Worm (Caenorhabditis elegans) whole organism, L3 larva: ENCODE results near the gene F07E5.7.

Source experiments
- ama-1 ChIP-seq: fragments of 150-350 bp; optimal IDR thresholded peaks from 2 replicates; lab custom pipeline; 2018
- elt-3 ChIP-seq, 3 experiments: fragments of 150-350 bp in 1 of 3; sonication (generic microtip) in 2 of 3; optimal IDR thresholded peaks; 2 replicates in 2 of 3; 4 replicates in 1 of 3; lab custom pipeline; 2014 to 2017; ENCODE audit warnings: missing biosample characterization in 3 of 3, missing genetic modification characterization in 3 of 3
- lin-15B ChIP-seq: fragments of 150-350 bp; optimal IDR thresholded peaks from 2 replicates; lab custom pipeline; 2014; ENCODE audit warnings: missing biosample characterization, missing genetic modification characterization
- nhr-11 ChIP-seq: fragments of 150-350 bp; optimal IDR thresholded peaks from 2 replicates; lab custom pipeline; 2014; ENCODE audit warnings: missing biosample characterization, missing genetic modification characterization
- nhr-237 ChIP-seq: fragments of 150-350 bp; optimal IDR thresholded peaks from 2 replicates; lab custom pipeline; 2014; ENCODE audit warnings: missing biosample characterization, missing genetic modification characterization
- sea-2 ChIP-seq: fragments of 150-350 bp; sonication (generic microtip); optimal IDR thresholded peaks from 4 replicates; lab custom pipeline; 2014; ENCODE audit warnings: missing biosample characterization, missing genetic modification reagents, missing genetic modification characterization
- skn-1 ChIP-seq: fragments of 150-350 bp; optimal IDR thresholded peaks from 2 replicates; lab custom pipeline; 2014; ENCODE audit warnings: missing biosample characterization, missing genetic modification characterization
- unc-62 ChIP-seq: fragments of 150-350 bp; sonication (generic microtip); optimal IDR thresholded peaks from 4 replicates; lab custom pipeline; 2014; ENCODE audit warnings: missing biosample characterization, missing genetic modification reagents, missing genetic modification characterization
- zag-1 ChIP-seq: fragments of 150-350 bp; optimal IDR thresholded peaks from 2 replicates; lab custom pipeline; 2014; ENCODE audit warnings: missing biosample characterization, missing genetic modification characterization
- ztf-11 ChIP-seq: fragments of 150-350 bp; optimal IDR thresholded peaks from 2 replicates; lab custom pipeline; 2014; ENCODE audit warnings: missing biosample characterization, missing genetic modification characterization

DNA sequence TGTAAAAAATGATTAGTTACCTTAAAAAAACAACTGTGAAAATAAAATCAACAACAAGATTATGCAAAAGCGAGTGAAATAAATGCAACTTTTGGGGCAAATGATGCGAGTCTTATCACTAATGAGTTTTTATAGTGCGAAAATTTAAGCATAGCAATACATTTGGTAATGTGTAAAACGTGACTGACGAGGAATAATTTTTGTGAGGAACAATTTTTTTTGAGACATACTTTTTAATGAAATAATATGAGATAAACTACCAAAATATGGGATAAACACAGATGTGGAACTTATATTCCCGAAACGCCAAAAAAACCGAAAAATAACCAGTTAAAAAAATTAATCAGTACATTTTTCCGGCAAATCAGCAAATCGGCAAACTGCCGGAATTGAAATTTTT lies 9.1 kb upstream of the F07E5.7 start, which contains the start of gene F07E5.9:
- TF ChIP-seq nhr-237 (tag; lab: Kevin White, UChicago) (no peak), sea-2 (GFP tag; lab: Kevin White, UChicago) (no peak), zag-1 (no peak), skn-1 (no peak), unc-62 (GFP tag; lab: Kevin White, UChicago) (no peak), nhr-11 (no peak), lin-15B (tag; lab: Kevin White, UChicago) (no peak), ztf-11 (tag; lab: Kevin White, UChicago) (no peak), elt-3 (tag; optimal IDR thresholded peaks at IDR 0.05; lab: Kevin White, UChicago) (no peak), ama-1 (lab: Kevin White, UChicago) (no peak)
